Worm (Caenorhabditis elegans) whole organism, early embryonic: Measurements from ENCODE around the gene srbc-57.

Experiments used
- B0310.2 ChIP-seq: sonication (generic microtip); optimal IDR thresholded peaks from 2 replicates; lab custom pipeline; 2016; ENCODE audit warnings: mild to moderate bottlenecking, missing genetic modification characterization, missing compliant biosample characterization
- ama-1 ChIP-seq: fragments of 150-350 bp; optimal IDR thresholded peaks from 2 replicates; lab custom pipeline; 2014
- ets-7 ChIP-seq: sonication (generic microtip); optimal IDR thresholded peaks from 2 replicates; lab custom pipeline; 2016; ENCODE audit warnings: missing genotype, missing genetic modification characterization, missing compliant biosample characterization
- hnd-1 ChIP-seq: sonication (generic microtip); optimal IDR thresholded peaks from 2 replicates; lab custom pipeline; 2016; ENCODE audit warnings: missing genetic modification characterization, missing compliant biosample characterization
- scrt-1 ChIP-seq: fragments of 200-800 bp; sonication (Bioruptor generic); IDR thresholded peaks from 2 replicates; pipeline ENCODE4 v1.3.6; 2022; ENCODE audit warnings: missing genetic modification characterization, missing compliant biosample characterization
- sea-1 ChIP-seq: fragments of 200-800 bp; sonication (Bioruptor generic); conservative IDR thresholded peaks from 2 replicates; pipeline ENCODE4 v1.3.6; 2022; ENCODE audit warnings: missing genetic modification characterization, missing compliant biosample characterization

DNA sequence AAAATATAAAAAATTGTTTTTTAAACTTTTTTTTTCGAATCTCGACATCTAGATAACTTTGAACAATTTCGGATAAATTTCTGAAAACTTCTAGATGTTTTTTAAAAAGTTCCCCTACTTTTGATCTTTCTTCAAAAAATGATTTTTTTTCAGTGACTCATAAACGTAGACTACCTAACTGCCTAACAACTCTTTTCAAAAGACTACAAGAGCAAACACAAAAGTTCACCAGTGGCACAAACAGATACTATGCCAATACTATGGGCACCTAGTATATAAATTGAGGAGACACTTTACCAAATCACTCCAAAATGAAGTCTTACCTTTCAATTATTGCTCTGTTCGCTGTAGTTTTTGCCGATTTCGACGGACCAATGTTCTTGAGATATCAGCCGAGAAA lies 35.4 kb upstream of the srbc-57 start, which contains the start of gene srlf-35:
- TF ChIP-seq hnd-1 (no peak), scrt-1 (GFP tag; lab: Robert Waterston, UW) (no peak), B0310.2 (tag; lab: Kevin White, UChicago) (no peak), ama-1 (no peak), sea-1 (no peak), ets-7 (no peak)
